Worm (Caenorhabditis elegans) whole organism, mixed stage, embryonic: ENCODE measurements around the gene let-721.

Experiments
- drap-1 ChIP-seq: fragments of 200-800 bp; sonication (Bioruptor generic); optimal IDR thresholded peaks from 3 replicates; lab custom pipeline; 2018; ENCODE audit warnings: mild to moderate bottlenecking, missing genetic modification characterization, missing compliant biosample characterization
- nhr-76 ChIP-seq: sonication (generic microtip); optimal IDR thresholded peaks from 2 replicates; lab custom pipeline; 2017; ENCODE audit warnings: missing biosample characterization, missing genetic modification characterization

- TF ChIP-seq drap-1 (GFP tag; lab: Kevin White, UChicago) (no peak), nhr-76 (tag; lab: Kevin White, UChicago) (no peak)
These were observed 14.9 kb downstream of the let-721 start, which contains the start of the genes mrps-17 and txdc-9 for ce11 chrIII:6431766-6432228.
